Worm (Caenorhabditis elegans): ENCODE measurements around the gene mig-17.

DNA sequence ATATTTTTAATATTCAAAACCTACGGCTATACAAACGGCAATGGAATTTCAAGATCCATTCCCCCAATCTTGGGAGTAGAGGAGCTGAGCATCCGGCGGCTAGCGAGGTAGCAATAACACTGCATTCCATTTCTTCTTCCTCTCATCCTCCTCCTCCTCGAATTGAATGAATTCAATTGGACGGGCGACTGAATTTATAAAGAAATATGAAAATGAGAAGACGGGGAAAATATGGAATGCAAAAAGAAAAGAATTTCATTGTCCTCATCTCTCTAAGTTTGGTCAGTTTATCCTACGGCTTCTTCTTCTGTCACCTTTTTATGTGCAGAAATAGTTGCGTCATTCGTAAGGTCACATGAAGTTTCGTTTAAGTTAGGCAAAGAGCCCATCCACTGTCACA lies 10.1 kb upstream of the mig-17 start:
- TF ChIP-seq ceh-82 (tag; optimal IDR thresholded peaks at IDR 0.05): no peak
- no peak for TF ChIP-seq egl-27 (tag; optimal IDR thresholded peaks at IDR 0.05)
- no peak for TF ChIP-seq ceh-9 (tag; optimal IDR thresholded peaks at IDR 0.05)
- TF ChIP-seq nhr-11 (tag; optimal IDR thresholded peaks at IDR 0.05): no peak
- TF ChIP-seq snpc-4 (tag; optimal IDR thresholded peaks at IDR 0.05): no peak
- no peak for TF ChIP-seq ama-1 (optimal IDR thresholded peaks at IDR 0.05)
- no peak for TF ChIP-seq lin-39 (tag; optimal IDR thresholded peaks at IDR 0.05)
- no peak for TF ChIP-seq nhr-76 (tag; optimal IDR thresholded peaks at IDR 0.05)
- no peak for TF ChIP-seq nhr-12 (tag; optimal IDR thresholded peaks at IDR 0.05)
- no peak for TF ChIP-seq nfya-1 (tag; optimal IDR thresholded peaks at IDR 0.05; ENCODE audit: insufficient read depth)
- no peak for TF ChIP-seq nhr-23 (tag; optimal IDR thresholded peaks at IDR 0.05)
- no peak for TF ChIP-seq daf-12 (tag; optimal IDR thresholded peaks at IDR 0.05)
- TF ChIP-seq nhr-25 (tag; optimal IDR thresholded peaks at IDR 0.05): no peak
- TF ChIP-seq ztf-11 (tag; optimal IDR thresholded peaks at IDR 0.05): no peak
